Fruit fly (Drosophila melanogaster) whole organism, embryonic: ENCODE results near the gene CG4988.

ENCODE experiments used
- Ada2b ChIP-seq: fragments of 200-800 bp; sonication (Bioruptor generic); IDR thresholded peaks from 2 replicates; pipeline ENCODE4 v1.3.6; 2022; ENCODE audit warnings: missing biosample characterization, missing genetic modification characterization
- Atf-2 ChIP-seq: fragments of 200-800 bp; sonication (Bioruptor generic); optimal IDR thresholded peaks from 2 replicates; lab custom pipeline; 2016; ENCODE audit warnings: missing biosample characterization, missing genetic modification characterization
- C15 ChIP-seq: fragments of 200-800 bp; sonication (Bioruptor generic); IDR thresholded peaks from 3 replicates; pipeline ENCODE4 v1.3.6; 2022; ENCODE audit warnings: missing biosample characterization, missing genetic modification characterization
- CG11504 ChIP-seq: fragments of 200-800 bp; sonication (Bioruptor generic); optimal IDR thresholded peaks from 3 replicates; lab custom pipeline; 2019; ENCODE audit warnings: missing biosample characterization, mild to moderate bottlenecking, missing genetic modification characterization, moderate library complexity
- CG11723 ChIP-seq: fragments of 200-800 bp; sonication (Bioruptor generic); optimal IDR thresholded peaks from 2 replicates; lab custom pipeline; 2017; ENCODE audit warnings: missing biosample characterization, mild to moderate bottlenecking, missing genetic modification characterization
- CG14441 ChIP-seq: fragments of 200-800 bp; sonication (Bioruptor generic); IDR thresholded peaks from 2 replicates; pipeline ENCODE4 v1.3.6; 2022; ENCODE audit warnings: missing biosample characterization, missing genetic modification characterization
- CG15269 ChIP-seq: fragments of 200-800 bp; sonication (Bioruptor generic); optimal IDR thresholded peaks from 2 replicates; lab custom pipeline; 2018; ENCODE audit warnings: missing biosample characterization, mild to moderate bottlenecking, missing genetic modification characterization, moderate library complexity
- CG17385 ChIP-seq: fragments of 200-800 bp; sonication (Bioruptor generic); optimal IDR thresholded peaks from 3 replicates; lab custom pipeline; 2018; ENCODE audit warnings: missing biosample characterization, mild to moderate bottlenecking, missing genetic modification characterization
- CG18599 ChIP-seq: fragments of 200-800 bp; sonication (Bioruptor generic); optimal IDR thresholded peaks from 3 replicates; lab custom pipeline; 2017; ENCODE audit warnings: missing biosample characterization, missing genetic modification characterization, mild to moderate bottlenecking, moderate library complexity, missing genetic modification reagents
- CG2120 ChIP-seq: fragments of 200-800 bp; sonication (Bioruptor generic); optimal IDR thresholded peaks from 3 replicates; lab custom pipeline; 2016; ENCODE audit warnings: missing biosample characterization, missing genetic modification characterization
- CG2678 ChIP-seq: fragments of 200-800 bp; sonication (Bioruptor generic); optimal IDR thresholded peaks from 3 replicates; lab custom pipeline; 2019; ENCODE audit warnings: missing biosample characterization, mild to moderate bottlenecking, missing genetic modification characterization, moderate library complexity
- CG30020 ChIP-seq: fragments of 200-800 bp; optimal IDR thresholded peaks from 2 replicates; lab custom pipeline; 2019; ENCODE audit warnings: missing biosample characterization, mild to moderate bottlenecking, missing genetic modification characterization, moderate library complexity
- CG32532 ChIP-seq: fragments of 200-800 bp; sonication (Bioruptor generic); IDR thresholded peaks from 2 replicates; pipeline ENCODE4 v1.3.6; 2022; ENCODE audit warnings: missing biosample characterization, missing genetic modification characterization
- CG3281 ChIP-seq: fragments of 200-800 bp; sonication (Bioruptor generic); optimal IDR thresholded peaks from 3 replicates; lab custom pipeline; 2017; ENCODE audit warnings: missing biosample characterization, mild to moderate bottlenecking, missing genetic modification characterization
- CG3838 ChIP-seq: fragments of 200-800 bp; sonication (Bioruptor generic); optimal IDR thresholded peaks from 3 replicates; lab custom pipeline; 2016; ENCODE audit warnings: missing biosample characterization, missing genetic modification characterization
- CG4360 ChIP-seq: fragments of 200-800 bp; sonication (Bioruptor generic); IDR thresholded peaks from 2 replicates; pipeline ENCODE4 v1.3.6; 2022; ENCODE audit warnings: missing biosample characterization, missing genetic modification characterization
- CG6175 ChIP-seq: fragments of 200-800 bp; sonication (Bioruptor generic); IDR thresholded peaks from 3 replicates; pipeline ENCODE4 v1.3.6; 2022; ENCODE audit warnings: missing biosample characterization, missing genetic modification characterization
- CG7372 ChIP-seq: fragments of 200-800 bp; sonication (Bioruptor generic); IDR thresholded peaks from 2 replicates; pipeline ENCODE4 v1.3.6; 2022; ENCODE audit warnings: missing biosample characterization, missing genetic modification characterization
- CG7556 ChIP-seq: fragments of 200-800 bp; sonication (Bioruptor generic); optimal IDR thresholded peaks from 2 replicates; lab custom pipeline; 2017; ENCODE audit warnings: missing biosample characterization, mild to moderate bottlenecking, missing genetic modification characterization
- CG7839 ChIP-seq: fragments of 200-800 bp; sonication (Bioruptor generic); optimal IDR thresholded peaks from 3 replicates; lab custom pipeline; 2018; ENCODE audit warnings: missing biosample characterization, mild to moderate bottlenecking, missing genetic modification characterization, moderate library complexity
- CG9727 ChIP-seq: fragments of 200-800 bp; sonication (Bioruptor generic); optimal IDR thresholded peaks from 3 replicates; lab custom pipeline; 2017; ENCODE audit warnings: missing biosample characterization, mild to moderate bottlenecking, missing genetic modification characterization
- ERR ChIP-seq: fragments of 200-800 bp; sonication (Bioruptor generic); optimal IDR thresholded peaks from 2 replicates; lab custom pipeline; 2016; ENCODE audit warnings: missing biosample characterization, missing genetic modification characterization
- Ets97D ChIP-seq: fragments of 200-800 bp; sonication (Bioruptor generic); optimal IDR thresholded peaks from 3 replicates; lab custom pipeline; 2016; ENCODE audit warnings: missing biosample characterization, missing genetic modification characterization
- Fer1 ChIP-seq: fragments of 200-800 bp; sonication (Bioruptor generic); optimal IDR thresholded peaks from 2 replicates; lab custom pipeline; 2017; ENCODE audit warnings: missing biosample characterization, mild to moderate bottlenecking, missing genetic modification characterization
- Hmr ChIP-seq: fragments of 200-800 bp; sonication (Bioruptor generic); optimal IDR thresholded peaks from 3 replicates; lab custom pipeline; 2017; ENCODE audit warnings: mild to moderate bottlenecking, missing biosample characterization, missing genetic modification reagents, missing genetic modification characterization
- Hr51 ChIP-seq, 2 experiments: fragments of 200-800 bp; sonication (Bioruptor generic); optimal IDR thresholded peaks; 2 replicates in 1 of 2; 3 replicates in 1 of 2; lab custom pipeline; 2016 to 2018; ENCODE audit warnings: missing biosample characterization in 2 of 2, missing genetic modification characterization in 2 of 2, mild to moderate bottlenecking in 1 of 2, moderate library complexity in 1 of 2
- Med ChIP-seq: fragments of 200-800 bp; sonication (Bioruptor generic); peaks from one replicate; lab custom pipeline; 2016; ENCODE audit warnings: missing biosample characterization, missing genetic modification characterization, mild to moderate bottlenecking, inconsistent platforms, moderate library complexity
- Meics ChIP-seq: fragments of 200-800 bp; sonication (Bioruptor generic); optimal IDR thresholded peaks from 2 replicates; lab custom pipeline; 2017; ENCODE audit warnings: missing biosample characterization, mild to moderate bottlenecking, missing genetic modification characterization
- Sox102F ChIP-seq: fragments of 200-800 bp; sonication (Bioruptor generic); optimal IDR thresholded peaks from 2 replicates; lab custom pipeline; 2018; ENCODE audit warnings: missing biosample characterization, mild to moderate bottlenecking, missing genetic modification characterization, moderate library complexity
- Usf ChIP-seq: fragments of 200-800 bp; sonication (Bioruptor generic); optimal IDR thresholded peaks from 2 replicates; lab custom pipeline; 2017; ENCODE audit warnings: missing genotype, missing biosample characterization, missing genetic modification characterization
- ab ChIP-seq: fragments of 200-800 bp; sonication (Bioruptor generic); optimal IDR thresholded peaks from 2 replicates; lab custom pipeline; 2016; ENCODE audit warnings: missing biosample characterization, missing genetic modification characterization
- abd-A ChIP-seq: fragments of 200-800 bp; sonication (Bioruptor generic); optimal IDR thresholded peaks from 3 replicates; lab custom pipeline; 2019; ENCODE audit warnings: missing biosample characterization, mild to moderate bottlenecking, missing genetic modification characterization, moderate library complexity
- amos ChIP-seq: fragments of 200-800 bp; sonication (Bioruptor generic); IDR thresholded peaks from 2 replicates; pipeline ENCODE4 v1.3.6; 2022; ENCODE audit warnings: missing biosample characterization, missing genetic modification characterization; ENCODE audit not compliant: partially characterized antibody
- bowl ChIP-seq: fragments of 200-800 bp; sonication (Bioruptor generic); IDR thresholded peaks from 2 replicates; pipeline ENCODE4 v1.3.6; 2022; ENCODE audit warnings: missing biosample characterization, missing genetic modification characterization
- cato ChIP-seq: fragments of 200-800 bp; sonication (Bioruptor generic); optimal IDR thresholded peaks from 2 replicates; lab custom pipeline; 2016; ENCODE audit warnings: missing biosample characterization, missing genetic modification characterization, borderline replicate concordance
- corto ChIP-seq: fragments of 200-800 bp; sonication (Bioruptor generic); optimal IDR thresholded peaks from 2 replicates; lab custom pipeline; 2016; ENCODE audit warnings: missing biosample characterization, mild to moderate bottlenecking, missing genetic modification characterization, moderate library complexity
- crol ChIP-seq: fragments of 200-800 bp; sonication (Bioruptor generic); IDR thresholded peaks from 2 replicates; pipeline ENCODE4 v1.3.6; 2022; ENCODE audit warnings: missing biosample characterization, missing genetic modification characterization
- cwo ChIP-seq: fragments of 200-800 bp; sonication (Bioruptor generic); optimal IDR thresholded peaks from 3 replicates; lab custom pipeline; 2017; ENCODE audit warnings: missing biosample characterization, missing genetic modification characterization, mild to moderate bottlenecking, moderate library complexity, missing genetic modification reagents
- dimm ChIP-seq: fragments of 200-800 bp; sonication (Bioruptor generic); IDR thresholded peaks from 2 replicates; pipeline ENCODE4 v1.3.6; 2022; ENCODE audit warnings: missing biosample characterization, missing genetic modification characterization
- gem ChIP-seq: fragments of 200-800 bp; sonication (Bioruptor generic); optimal IDR thresholded peaks from 2 replicates; lab custom pipeline; 2019; ENCODE audit warnings: missing biosample characterization, mild to moderate bottlenecking, missing genetic modification characterization, moderate library complexity
- grau ChIP-seq: fragments of 200-800 bp; optimal IDR thresholded peaks from 3 replicates; lab custom pipeline; 2019; ENCODE audit warnings: missing biosample characterization, mild to moderate bottlenecking, missing genetic modification characterization, moderate library complexity
- gt ChIP-seq: fragments of 200-800 bp; sonication (Bioruptor generic); IDR thresholded peaks from 2 replicates; pipeline ENCODE4 v1.3.6; 2022; ENCODE audit warnings: missing biosample characterization, missing genetic modification characterization
- lab ChIP-seq: fragments of 200-800 bp; sonication (Bioruptor generic); optimal IDR thresholded peaks from 3 replicates; lab custom pipeline; 2017; ENCODE audit warnings: missing biosample characterization, missing genetic modification characterization, mild to moderate bottlenecking, moderate library complexity, missing genetic modification reagents
- lilli ChIP-seq: fragments of 200-800 bp; sonication (Bioruptor generic); optimal IDR thresholded peaks from 3 replicates; lab custom pipeline; 2016; ENCODE audit warnings: missing biosample characterization, missing genetic modification characterization
- slbo ChIP-seq: fragments of 200-800 bp; sonication (Bioruptor generic); IDR thresholded peaks from 2 replicates; pipeline ENCODE4 v1.3.6; 2022; ENCODE audit warnings: missing biosample characterization, missing genetic modification characterization
- so ChIP-seq: fragments of 200-800 bp; sonication (Bioruptor generic); IDR thresholded peaks from 3 replicates; pipeline ENCODE4 v1.3.6; 2022; ENCODE audit warnings: missing biosample characterization, missing genetic modification characterization
- stc ChIP-seq: fragments of 200-800 bp; sonication (Bioruptor generic); IDR thresholded peaks from 2 replicates; pipeline ENCODE4 v1.3.6; 2022; ENCODE audit warnings: missing biosample characterization, missing genetic modification characterization
- ttk ChIP-seq: fragments of 200-800 bp; sonication (Bioruptor generic); IDR thresholded peaks from 2 replicates; pipeline ENCODE4 v2.1.2; 2022; ENCODE audit warnings: missing biosample characterization, missing genetic modification characterization
- wor ChIP-seq: fragments of 200-800 bp; sonication (Bioruptor generic); IDR thresholded peaks from 2 replicates; pipeline ENCODE4 v1.3.6; 2022; ENCODE audit warnings: missing biosample characterization, missing genetic modification characterization

The CG4988 gene

dm6 chr2L:11662959-11663358 is 31.6 kb upstream of the CG4988 start, which contains the start of gene CG44477:
TSS of gene CG44477 (plus strand) at chr2L:11663259.
- TF ChIP-seq cato (GFP tag; lab: Kevin White, UChicago) (no peak), CG4360 (GFP tag; lab: Robert Waterston, UW) (no peak), Atf-2 (GFP tag; lab: Kevin White, UChicago) (no peak), stc (GFP tag; lab: Robert Waterston, UW) (no peak), dimm (GFP tag; lab: Robert Waterston, UW) (no peak), gt (GFP tag; lab: Robert Waterston, UW) (no peak), ERR (GFP tag; lab: Kevin White, UChicago) (no peak), CG3838 (GFP tag; lab: Kevin White, UChicago) (no peak), Ets97D (GFP tag; lab: Kevin White, UChicago) (no peak), CG9727 (GFP tag; lab: Kevin White, UChicago) (no peak), CG30020 (tag; lab: Kevin White, UChicago) (no peak), CG6175 (GFP tag; lab: Robert Waterston, UW) (no peak), Ada2b (GFP tag; lab: Robert Waterston, UW) (no peak), bowl (GFP tag; lab: Robert Waterston, UW) (no peak), CG17385 (GFP tag; lab: Kevin White, UChicago) (no peak)

DNA sequence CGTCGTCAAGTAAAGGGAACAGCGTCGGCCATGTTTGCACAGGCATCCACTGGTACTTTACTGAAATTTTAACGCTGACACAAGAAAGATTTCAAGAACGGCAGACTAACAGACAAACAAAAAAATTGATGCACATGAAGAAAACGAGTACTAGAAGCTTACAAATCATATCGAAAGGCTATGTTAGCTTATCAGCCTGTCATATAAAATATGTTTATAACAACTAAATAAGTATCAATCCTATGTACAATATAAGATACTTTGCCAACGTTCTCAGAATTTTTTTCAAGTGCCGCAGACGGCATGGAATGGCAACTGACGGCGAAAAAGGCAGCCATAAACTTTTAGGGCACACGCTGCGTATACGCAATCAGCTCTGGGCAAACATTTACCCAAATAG is 7.2 kb downstream of the CG4988 start:
- TF ChIP-seq CG14441 (GFP tag; lab: Robert Waterston, UW) (no peak), CG7839 (peak; percentile 19), CG2678 (peak; percentile 30), CG2120 (peak; percentile 46), abd-A (tag; lab: Kevin White, UChicago) (peak; percentile 31), lilli (GFP tag; lab: Kevin White, UChicago) (peak; percentile 19), CG11723 (GFP tag; lab: Kevin White, UChicago) (no peak), Med (GFP tag; lab: Kevin White, UChicago) (peak; percentile 52), crol (GFP tag; lab: Robert Waterston, UW) (no peak), Hmr (peak; percentile 24), ab (GFP tag; lab: Kevin White, UChicago) (no peak), wor (GFP tag; lab: Robert Waterston, UW) (0 out of 2 replicates have a peak, but pooled peaks have one; percentile 10), so (GFP tag; lab: Robert Waterston, UW) (no peak), CG7556 (peak; percentile 10), Sox102F (GFP tag; lab: Kevin White, UChicago) (peak; percentile 22), Usf (GFP tag; lab: Kevin White, UChicago) (no peak), Hr51 (GFP tag; optimal IDR thresholded peaks at IDR 0.05; lab: Kevin White, UChicago) (peak in 1 of 2 experiments; percentile 15), CG3281 (GFP tag; lab: Kevin White, UChicago) (peak; percentile 16), amos (GFP tag; lab: Robert Waterston, UW) (no peak), ttk (no peak), CG7372 (peak; percentile 24; the same call in 1 of the 2 replicates), grau (tag; lab: Kevin White, UChicago) (peak; percentile 23), CG32532 (GFP tag; lab: Robert Waterston, UW) (peak; percentile 13; the same call in 1 of the 2 replicates), lab (GFP tag; lab: Kevin White, UChicago) (peak; percentile 17), gem (tag; lab: Kevin White, UChicago) (peak; percentile 35), C15 (GFP tag; lab: Robert Waterston, UW) (0 out of 3 replicates have a peak, but pooled peaks have one; percentile 5), slbo (GFP tag; lab: Robert Waterston, UW) (peak; percentile 56), CG11504 (tag; lab: Kevin White, UChicago) (peak; percentile 26), CG15269 (tag; lab: Kevin White, UChicago) (peak; percentile 23), corto (GFP tag; lab: Kevin White, UChicago) (no peak), cwo (peak; percentile 3), Fer1 (peak; percentile 5), Meics (GFP tag; lab: Kevin White, UChicago) (peak; percentile 16), CG18599 (GFP tag; lab: Kevin White, UChicago) (peak; percentile 55)
